Worm (Caenorhabditis elegans): Measurements from ENCODE around the gene rpc-11.

Gene rpc-11

ce11 chrIV:1443514-1443913 is 33.7 kb upstream of the rpc-11 start:
- TF ChIP-seq mdl-1 (tag; optimal IDR thresholded peaks at IDR 0.05) (no peak), nhr-129 (tag; optimal IDR thresholded peaks at IDR 0.05) (no peak), nhr-25 (tag; optimal IDR thresholded peaks at IDR 0.05) (no peak), elt-1 (tag; optimal IDR thresholded peaks at IDR 0.05) (no peak), egl-27 (tag; optimal IDR thresholded peaks at IDR 0.05) (no peak), nhr-21 (tag; optimal IDR thresholded peaks at IDR 0.05) (no peak), lin-13 (GFP tag; optimal IDR thresholded peaks at IDR 0.05) (no peak), nhr-23 (tag; optimal IDR thresholded peaks at IDR 0.05) (no peak), unc-55 (GFP tag; optimal IDR thresholded peaks at IDR 0.05) (no peak), unc-62 (GFP tag; optimal IDR thresholded peaks at IDR 0.05) (no peak), skn-1 (tag; optimal IDR thresholded peaks at IDR 0.05) (no peak), nhr-11 (tag; optimal IDR thresholded peaks at IDR 0.05) (no peak), lin-39 (tag; optimal IDR thresholded peaks at IDR 0.05) (no peak), aly-2 (tag; optimal IDR thresholded peaks at IDR 0.05) (no peak), sma-3 (GFP tag; optimal IDR thresholded peaks at IDR 0.05) (no peak), sem-4 (tag; optimal IDR thresholded peaks at IDR 0.05) (no peak), ZK546.5 (tag; optimal IDR thresholded peaks at IDR 0.05) (no peak)

- no peak for TF ChIP-seq lin-11 (tag; optimal IDR thresholded peaks at IDR 0.05)
Measured at ce11 chrIV:1437625-1438024, 27.8 kb upstream of the rpc-11 start.

ce11 chrIV:1435159-1435558 is 25.3 kb upstream of the rpc-11 start:
- TF ChIP-seq sma-9 (GFP tag; optimal IDR thresholded peaks at IDR 0.05): no peak
- TF ChIP-seq sma-9 (tag; optimal IDR thresholded peaks at IDR 0.05): no peak
- TF ChIP-seq nhr-23 (tag; optimal IDR thresholded peaks at IDR 0.05): no peak
- no peak for TF ChIP-seq skn-1 (tag; optimal IDR thresholded peaks at IDR 0.05)
- no peak for TF ChIP-seq ztf-4 (tag; optimal IDR thresholded peaks at IDR 0.05)
- no peak for TF ChIP-seq ztf-1 (GFP tag; conservative IDR thresholded peaks at IDR 0.05)
- TF ChIP-seq nhr-129 (tag; optimal IDR thresholded peaks at IDR 0.05): no peak
- TF ChIP-seq ama-1 (optimal IDR thresholded peaks at IDR 0.05): no peak
- no peak for TF ChIP-seq mbf-1 (tag; optimal IDR thresholded peaks at IDR 0.05)
- TF ChIP-seq ZK546.5 (tag; optimal IDR thresholded peaks at IDR 0.05): no peak
- TF ChIP-seq lsy-2 (tag; optimal IDR thresholded peaks at IDR 0.05): no peak
- TF ChIP-seq nhr-10 (tag; optimal IDR thresholded peaks at IDR 0.05): no peak
- no peak for TF ChIP-seq mab-5 (tag; optimal IDR thresholded peaks at IDR 0.05)
- no peak for TF ChIP-seq nhr-12 (tag; optimal IDR thresholded peaks at IDR 0.05)
- no peak for TF ChIP-seq egl-27 (tag; optimal IDR thresholded peaks at IDR 0.05)
- TF ChIP-seq ceh-82 (tag; optimal IDR thresholded peaks at IDR 0.05): no peak
- TF ChIP-seq lin-11 (tag; optimal IDR thresholded peaks at IDR 0.05): no peak
- TF ChIP-seq R02D3.7 (tag; optimal IDR thresholded peaks at IDR 0.05): no peak
- TF ChIP-seq ceh-16 (tag; optimal IDR thresholded peaks at IDR 0.05): no peak
- TF ChIP-seq dmd-4 (tag; optimal IDR thresholded peaks at IDR 0.05): no peak

- TF ChIP-seq fos-1 (tag; optimal IDR thresholded peaks at IDR 0.05) (no peak), nhr-6 (tag; optimal IDR thresholded peaks at IDR 0.05) (no peak), zag-1 (tag; optimal IDR thresholded peaks at IDR 0.05) (no peak), nhr-77 (tag; optimal IDR thresholded peaks at IDR 0.05) (no peak), mbf-1 (tag; optimal IDR thresholded peaks at IDR 0.05) (no peak), mab-5 (tag; optimal IDR thresholded peaks at IDR 0.05) (no peak), sem-4 (tag; optimal IDR thresholded peaks at IDR 0.05) (no peak), lin-39 (tag; optimal IDR thresholded peaks at IDR 0.05) (no peak), ZK546.5 (tag; optimal IDR thresholded peaks at IDR 0.05) (no peak), unc-39 (tag; optimal IDR thresholded peaks at IDR 0.05) (no peak), ceh-82 (tag; optimal IDR thresholded peaks at IDR 0.05) (no peak), elt-1 (tag; optimal IDR thresholded peaks at IDR 0.05) (no peak), aly-2 (tag; optimal IDR thresholded peaks at IDR 0.05) (no peak), peb-1 (tag; optimal IDR thresholded peaks at IDR 0.05) (no peak), lsy-2 (tag; optimal IDR thresholded peaks at IDR 0.05) (no peak), ztf-4 (tag; optimal IDR thresholded peaks at IDR 0.05) (no peak)
Measured at ce11 chrIV:1434554-1435089, 24.8 kb upstream of the rpc-11 start, which contains the start of gene clp-6. clp-6 (minus strand) TSS chrIV:1435039.

Data from whole organism, L2 larva.